Worm (Caenorhabditis elegans): ENCODE data around the gene rpl-35.

DNA sequence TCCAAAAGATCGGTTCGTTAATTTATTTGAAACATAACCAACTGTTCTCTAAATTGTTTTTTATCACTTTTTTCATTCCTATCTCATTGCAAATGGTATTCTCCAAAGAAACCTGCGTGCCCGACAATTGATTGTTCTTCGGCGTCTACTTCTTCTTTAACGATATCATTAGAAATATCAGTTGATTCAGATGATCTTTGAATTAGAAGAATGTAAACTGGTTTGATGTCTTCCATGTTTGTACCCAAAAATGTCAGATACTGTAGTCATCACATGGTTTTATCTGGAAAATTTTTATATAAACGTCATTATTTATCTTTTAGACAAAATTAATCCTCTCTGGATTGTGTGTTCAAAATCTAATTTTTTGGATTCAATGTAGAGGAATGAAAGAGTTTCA lies 42.8 kb downstream of the rpl-35 start:
- TF ChIP-seq zim-3 (tag; optimal IDR thresholded peaks at IDR 0.05) (no peak), nfya-2 (GFP tag; IDR thresholded peaks at IDR 0.05) (no peak), ama-1 (optimal IDR thresholded peaks at IDR 0.05) (no peak), ama-1 (GFP tag; optimal IDR thresholded peaks at IDR 0.05) (no peak), zfh-2 (GFP tag; conservative IDR thresholded peaks at IDR 0.05) (no peak), lin-54 (GFP tag; optimal IDR thresholded peaks at IDR 0.05) (no peak)
